In genomic region chrX:7962056-7962485, ce11 we compare ENCODE assay signal across 2 worm cellular contexts.
TF ChIP-seq lines count a peak whose summit lies in the region.

No protein-coding gene starts in this region.

TF ChIP-seq in whole organism, L2 larva, 48 proteins besides CTCF, POLR2A, EP300 and RAD21 (continued from another document):
- TF ChIP-seq peb-1 (tag; optimal IDR thresholded peaks at IDR 0.05; lab: Kevin White, UChicago), result no peak
- peak; percentile 49 for TF ChIP-seq nhr-21 (tag; optimal IDR thresholded peaks at IDR 0.05; lab: Kevin White, UChicago)
- peak; percentile 46 for TF ChIP-seq nhr-25 (tag; optimal IDR thresholded peaks at IDR 0.05; lab: Kevin White, UChicago)
- no peak for TF ChIP-seq aly-2 (tag; optimal IDR thresholded peaks at IDR 0.05; lab: Kevin White, UChicago)
- TF ChIP-seq mbf-1 (tag; optimal IDR thresholded peaks at IDR 0.05; lab: Kevin White, UChicago), result no peak
- peak; percentile 82 for TF ChIP-seq F13H6.1 (tag; optimal IDR thresholded peaks at IDR 0.05; lab: Kevin White, UChicago)
- no peak for TF ChIP-seq unc-39 (tag; optimal IDR thresholded peaks at IDR 0.05; lab: Kevin White, UChicago)
- peak; percentile 91 for TF ChIP-seq fos-1 (tag; optimal IDR thresholded peaks at IDR 0.05; lab: Kevin White, UChicago)
- TF ChIP-seq C34F6.9 (tag; optimal IDR thresholded peaks at IDR 0.05; lab: Kevin White, UChicago), result peak; percentile 34
- TF ChIP-seq sma-9 (GFP tag; optimal IDR thresholded peaks at IDR 0.05; lab: Kevin White, UChicago), result peak; percentile 78
- no peak for TF ChIP-seq sma-9 (tag; optimal IDR thresholded peaks at IDR 0.05; lab: Kevin White, UChicago)
- no peak for TF ChIP-seq elt-3 (tag; optimal IDR thresholded peaks at IDR 0.05; lab: Kevin White, UChicago)
- TF ChIP-seq snpc-4 (tag; optimal IDR thresholded peaks at IDR 0.05; lab: Kevin White, UChicago), result no peak
- TF ChIP-seq nhr-10 (tag; optimal IDR thresholded peaks at IDR 0.05; lab: Kevin White, UChicago), result peak; percentile 47
- no peak for TF ChIP-seq ZK546.5 (tag; optimal IDR thresholded peaks at IDR 0.05; lab: Kevin White, UChicago)
- TF ChIP-seq crh-2 (tag; optimal IDR thresholded peaks at IDR 0.05; lab: Kevin White, UChicago), result peak; percentile 74
- TF ChIP-seq nhr-12 (tag; optimal IDR thresholded peaks at IDR 0.05; lab: Kevin White, UChicago), result no peak

TF ChIP-seq in whole organism, L4 larva, 104 proteins besides CTCF, POLR2A, EP300 and RAD21 (continued from another document):
- TF ChIP-seq ceh-32 (tag; optimal IDR thresholded peaks at IDR 0.05; lab: Kevin White, UChicago; ENCODE audit: poor library complexity) (no peak), F37D6.2 (tag; optimal IDR thresholded peaks at IDR 0.05; lab: Kevin White, UChicago) (no peak), daf-16 (GFP tag; optimal IDR thresholded peaks at IDR 0.05; lab: Kevin White, UChicago) (peak in 1 of 2 experiments; percentile 71), daf-16 (tag; optimal IDR thresholded peaks at IDR 0.05; lab: Kevin White, UChicago) (peak; percentile 98), egl-27 (tag; optimal IDR thresholded peaks at IDR 0.05; lab: Kevin White, UChicago) (no peak), snpc-4 (tag; optimal IDR thresholded peaks at IDR 0.05; lab: Kevin White, UChicago) (no peak), Y105C5A.15 (GFP tag; IDR thresholded peaks at IDR 0.05; lab: Robert Waterston, UW) (no peak), gei-8 (GFP tag; optimal IDR thresholded peaks at IDR 0.05; lab: Kevin White, UChicago) (peak; percentile 12), nhr-6 (tag; optimal IDR thresholded peaks at IDR 0.05; lab: Kevin White, UChicago) (peak; percentile 68), set-16 (GFP tag; IDR thresholded peaks at IDR 0.05; lab: Robert Waterston, UW) (no peak), saeg-2 (GFP tag; IDR thresholded peaks at IDR 0.05; lab: Robert Waterston, UW) (peak; percentile 65; the same call in 1 of the 2 replicates), arid-1 (GFP tag; conservative IDR thresholded peaks at IDR 0.05; lab: Robert Waterston, UW) (no peak), nhr-25 (tag; optimal IDR thresholded peaks at IDR 0.05; lab: Kevin White, UChicago; ENCODE audit: borderline replicate concordance, insufficient read depth) (peak; percentile 46), hif-1 (tag; optimal IDR thresholded peaks at IDR 0.05; lab: Kevin White, UChicago) (peak in 1 of 2 experiments; percentile 76), spr-1 (tag; optimal IDR thresholded peaks at IDR 0.05; lab: Kevin White, UChicago) (peak; percentile 41), nhr-41 (GFP tag; IDR thresholded peaks at IDR 0.05; lab: Robert Waterston, UW) (no peak), ceh-44 (GFP tag; IDR thresholded peaks at IDR 0.05; lab: Robert Waterston, UW) (no peak), ZK337.2 (GFP tag; IDR thresholded peaks at IDR 0.05; lab: Robert Waterston, UW) (no peak), Y75B8A.6 (GFP tag; IDR thresholded peaks at IDR 0.05; lab: Robert Waterston, UW) (no peak), F10B5.3 (tag; optimal IDR thresholded peaks at IDR 0.05; lab: Kevin White, UChicago) (no peak), spr-3 (GFP tag; optimal IDR thresholded peaks at IDR 0.05; lab: Kevin White, UChicago) (no peak), lin-29 (GFP tag; IDR thresholded peaks at IDR 0.05; lab: Robert Waterston, UW) (no peak), ceh-62 (tag; optimal IDR thresholded peaks at IDR 0.05; lab: Kevin White, UChicago) (no peak), nhr-237 (tag; optimal IDR thresholded peaks at IDR 0.05; lab: Kevin White, UChicago) (no peak), T26A8.4 (GFP tag; IDR thresholded peaks at IDR 0.05; lab: Robert Waterston, UW) (no peak), sdz-12 (GFP tag; optimal IDR thresholded peaks at IDR 0.05; lab: Kevin White, UChicago) (no peak), snpc-1.2 (GFP tag; IDR thresholded peaks at IDR 0.05; lab: Robert Waterston, UW) (no peak), cey-2 (tag; optimal IDR thresholded peaks at IDR 0.05; lab: Kevin White, UChicago; ENCODE audit: borderline replicate concordance, insufficient read depth) (peak; percentile 5), ctbp-1 (GFP tag; IDR thresholded peaks at IDR 0.05; lab: Robert Waterston, UW) (no peak), lin-13 (GFP tag; optimal IDR thresholded peaks at IDR 0.05; lab: Kevin White, UChicago) (no peak), mdl-1 (tag; optimal IDR thresholded peaks at IDR 0.05; lab: Kevin White, UChicago) (peak in 1 of 2 experiments; percentile 82), lin-1 (GFP tag; IDR thresholded peaks at IDR 0.05; lab: Robert Waterston, UW) (peak; percentile 84), zfp-2 (tag; optimal IDR thresholded peaks at IDR 0.05; lab: Kevin White, UChicago) (no peak), nhr-48 (tag; optimal IDR thresholded peaks at IDR 0.05; lab: Kevin White, UChicago) (peak; percentile 92), jun-1 (tag; optimal IDR thresholded peaks at IDR 0.05; lab: Kevin White, UChicago) (peak; percentile 65), R02D3.7 (tag; optimal IDR thresholded peaks at IDR 0.05; lab: Kevin White, UChicago) (no peak), dmd-6 (GFP tag; IDR thresholded peaks at IDR 0.05; lab: Robert Waterston, UW) (peak; percentile 96), skn-1 (tag; optimal IDR thresholded peaks at IDR 0.05; lab: Kevin White, UChicago) (no peak), zip-11 (GFP tag; IDR thresholded peaks at IDR 0.05; lab: Robert Waterston, UW) (no peak), mep-1 (tag; optimal IDR thresholded peaks at IDR 0.05; lab: Kevin White, UChicago) (peak; percentile 69), nhr-11 (tag; optimal IDR thresholded peaks at IDR 0.05; lab: Kevin White, UChicago) (no peak), mxl-3 (GFP tag; optimal IDR thresholded peaks at IDR 0.05; lab: Kevin White, UChicago) (peak; percentile 82), lir-3 (tag; optimal IDR thresholded peaks at IDR 0.05; lab: Kevin White, UChicago) (no peak), pha-4 (GFP tag; IDR thresholded peaks at IDR 0.05; lab: Robert Waterston, UW) (peak; percentile 63; the same call in 1 of the 2 replicates), pha-4 (tag; optimal IDR thresholded peaks at IDR 0.05; lab: Kevin White, UChicago) (no peak), ztf-7 (tag; optimal IDR thresholded peaks at IDR 0.05; lab: Kevin White, UChicago) (no peak), D1046.2 (GFP tag; IDR thresholded peaks at IDR 0.05; lab: Robert Waterston, UW) (no peak), pqm-1 (tag; optimal IDR thresholded peaks at IDR 0.05; lab: Kevin White, UChicago) (peak; percentile 100), mes-2 (tag; optimal IDR thresholded peaks at IDR 0.05; lab: Kevin White, UChicago; ENCODE audit: poor library complexity, severe bottlenecking) (peak; percentile 32), zip-2 (tag; optimal IDR thresholded peaks at IDR 0.05; lab: Kevin White, UChicago) (no peak), nhr-28 (tag; optimal IDR thresholded peaks at IDR 0.05; lab: Kevin White, UChicago) (peak; percentile 94), vab-7 (GFP tag; IDR thresholded peaks at IDR 0.05; lab: Robert Waterston, UW) (no peak), ama-1 (optimal IDR thresholded peaks at IDR 0.05; lab: Kevin White, UChicago) (no peak), dpl-1 (GFP tag; optimal IDR thresholded peaks at IDR 0.05; lab: Kevin White, UChicago) (no peak), tra-1 (GFP tag; IDR thresholded peaks at IDR 0.05; lab: Robert Waterston, UW) (peak; percentile 78), lim-7 (GFP tag; IDR thresholded peaks at IDR 0.05; lab: Robert Waterston, UW) (no peak), lsy-2 (tag; optimal IDR thresholded peaks at IDR 0.05; lab: Kevin White, UChicago) (peak; percentile 39 to 58), nhr-102 (tag; optimal IDR thresholded peaks at IDR 0.05; lab: Kevin White, UChicago) (peak; percentile 82), aly-2 (tag; optimal IDR thresholded peaks at IDR 0.05; lab: Kevin White, UChicago) (no peak), nhr-76 (tag; optimal IDR thresholded peaks at IDR 0.05; lab: Kevin White, UChicago) (no peak), lin-15B (tag; optimal IDR thresholded peaks at IDR 0.05; lab: Kevin White, UChicago) (no peak), unc-130 (GFP tag; optimal IDR thresholded peaks at IDR 0.05; lab: Kevin White, UChicago) (no peak), nhr-10 (tag; optimal IDR thresholded peaks at IDR 0.05; lab: Kevin White, UChicago) (peak; percentile 60), Y5F2A.4 (GFP tag; optimal IDR thresholded peaks at IDR 0.05; lab: Kevin White, UChicago) (no peak), lin-38 (GFP tag; IDR thresholded peaks at IDR 0.05; lab: Robert Waterston, UW) (no peak), mdt-29 (GFP tag; IDR thresholded peaks at IDR 0.05; lab: Robert Waterston, UW) (no peak), F26F4.8 (GFP tag; conservative IDR thresholded peaks at IDR 0.05; lab: Robert Waterston, UW) (no peak), nhr-77 (tag; optimal IDR thresholded peaks at IDR 0.05; lab: Kevin White, UChicago) (peak; percentile 83), ces-1 (GFP tag; optimal IDR thresholded peaks at IDR 0.05; lab: Kevin White, UChicago) (no peak), madf-5 (GFP tag; IDR thresholded peaks at IDR 0.05; lab: Robert Waterston, UW) (no peak), hlh-30 (tag; optimal IDR thresholded peaks at IDR 0.05; lab: Kevin White, UChicago; ENCODE audit: insufficient read depth) (peak; percentile 84), hmg-1.1 (GFP tag; IDR thresholded peaks at IDR 0.05; lab: Robert Waterston, UW) (peak; percentile 58), tag-97 (GFP tag; IDR thresholded peaks at IDR 0.05; lab: Robert Waterston, UW) (no peak), attf-4 (tag; optimal IDR thresholded peaks at IDR 0.05; lab: Kevin White, UChicago) (no peak), ceh-82 (tag; optimal IDR thresholded peaks at IDR 0.05; lab: Kevin White, UChicago) (no peak), zag-1 (tag; optimal IDR thresholded peaks at IDR 0.05; lab: Kevin White, UChicago) (no peak), zfp-3 (GFP tag; conservative IDR thresholded peaks at IDR 0.05; lab: Robert Waterston, UW) (0 out of 2 replicates have a peak, but pooled peaks have one; percentile 39), nhr-42 (GFP tag; IDR thresholded peaks at IDR 0.05; lab: Robert Waterston, UW) (peak; percentile 72; the same call in 1 of the 2 replicates), rbr-2 (tag; optimal IDR thresholded peaks at IDR 0.05; lab: Kevin White, UChicago) (no peak), daf-12 (tag; optimal IDR thresholded peaks at IDR 0.05; lab: Kevin White, UChicago) (no peak), duxl-1 (tag; optimal IDR thresholded peaks at IDR 0.05; lab: Kevin White, UChicago; ENCODE audit: poor library complexity) (no peak), T20F7.1 (GFP tag; optimal IDR thresholded peaks at IDR 0.05; lab: Kevin White, UChicago) (peak; percentile 67)
